Worm (Caenorhabditis elegans) whole organism, young adult: Measurements from ENCODE around the gene noca-1.

ENCODE experiments used
- B0019.2 ChIP-seq: fragments of 200-800 bp; sonication (Bioruptor generic); conservative IDR thresholded peaks from 2 replicates; pipeline ENCODE4 v1.3.6; 2022; ENCODE audit warnings: missing genetic modification reagents, missing genetic modification characterization, missing compliant biosample characterization
- B0261.1 ChIP-seq: sonication (generic microtip); optimal IDR thresholded peaks from 2 replicates; lab custom pipeline; 2016; ENCODE audit warnings: mild to moderate bottlenecking, missing genetic modification characterization, moderate library complexity, missing compliant biosample characterization
- B0336.3 ChIP-seq: fragments of 200-800 bp; sonication (Bioruptor generic); IDR thresholded peaks from 2 replicates; pipeline ENCODE4 v1.3.6; 2022; ENCODE audit warnings: missing genetic modification characterization, missing compliant biosample characterization
- D2030.7 ChIP-seq: fragments of 200-800 bp; sonication (Bioruptor generic); IDR thresholded peaks from 2 replicates; pipeline ENCODE4 v1.3.6; 2022; ENCODE audit warnings: missing genetic modification reagents, missing genetic modification characterization, missing compliant biosample characterization
- F37B4.10 ChIP-seq: fragments of 200-800 bp; sonication (Bioruptor generic); IDR thresholded peaks from 2 replicates; pipeline ENCODE4 v1.3.6; 2022; ENCODE audit warnings: missing genetic modification characterization, missing compliant biosample characterization
- F52B5.7 ChIP-seq: sonication (generic microtip); optimal IDR thresholded peaks from 2 replicates; lab custom pipeline; 2016; ENCODE audit warnings: mild to moderate bottlenecking, missing genetic modification characterization, missing compliant biosample characterization
- Y53F4B.3 ChIP-seq: fragments of 200-800 bp; sonication (Bioruptor generic); IDR thresholded peaks from 2 replicates; pipeline ENCODE4 v1.3.6; 2022; ENCODE audit warnings: missing genetic modification reagents, missing genetic modification characterization, missing compliant biosample characterization
- ama-1 ChIP-seq, 3 experiments: fragments of 150-350 bp in 1 of 3; sonication (generic microtip) in 2 of 3; optimal IDR thresholded peaks; 2 replicates each; lab custom pipeline; 2014 to 2018; ENCODE audit warnings: missing biosample characterization in 2 of 3, missing genetic modification characterization in 2 of 3, missing genetic modification reagents in 2 of 3
- atf-7 ChIP-seq: sonication (generic microtip); optimal IDR thresholded peaks from 2 replicates; lab custom pipeline; 2017; ENCODE audit warnings: mild to moderate bottlenecking, missing genetic modification characterization, missing compliant biosample characterization
- athp-1 ChIP-seq: sonication (generic microtip); optimal IDR thresholded peaks from 2 replicates; lab custom pipeline; 2017; ENCODE audit warnings: mild to moderate bottlenecking, missing genetic modification characterization, missing compliant biosample characterization
- bed-1 ChIP-seq: fragments of 200-800 bp; sonication (Bioruptor generic); IDR thresholded peaks from 2 replicates; pipeline ENCODE4 v1.3.6; 2022; ENCODE audit warnings: missing genetic modification reagents, missing genetic modification characterization, missing compliant biosample characterization
- ceh-100 ChIP-seq: fragments of 200-800 bp; sonication (Bioruptor generic); IDR thresholded peaks from 2 replicates; pipeline ENCODE4 v1.3.6; 2022; ENCODE audit warnings: missing genetic modification reagents, missing genetic modification characterization, missing compliant biosample characterization
- ceh-40 ChIP-seq: fragments of 200-800 bp; sonication (Bioruptor generic); IDR thresholded peaks from 2 replicates; pipeline ENCODE4 v1.3.6; 2022; ENCODE audit warnings: missing genetic modification characterization, missing compliant biosample characterization
- ceh-79 ChIP-seq: sonication (generic microtip); optimal IDR thresholded peaks from 2 replicates; lab custom pipeline; 2017; ENCODE audit warnings: mild to moderate bottlenecking, missing genetic modification characterization, missing compliant biosample characterization
- die-1 ChIP-seq: sonication (generic microtip); optimal IDR thresholded peaks from 2 replicates; lab custom pipeline; 2016; ENCODE audit warnings: missing genotype, mild to moderate bottlenecking, missing genetic modification characterization, missing compliant biosample characterization
- dpff-1 ChIP-seq: sonication (generic microtip); optimal IDR thresholded peaks from 2 replicates; lab custom pipeline; 2017; ENCODE audit warnings: mild to moderate bottlenecking, missing genetic modification characterization, missing compliant biosample characterization
- ekl-4 ChIP-seq: fragments of 200-800 bp; sonication (Bioruptor generic); IDR thresholded peaks from 2 replicates; pipeline ENCODE4 v1.3.6; 2022; ENCODE audit warnings: missing genetic modification reagents, missing genetic modification characterization, missing compliant biosample characterization
- ets-4 ChIP-seq: fragments of 200-800 bp; sonication (Bioruptor generic); optimal IDR thresholded peaks from 2 replicates; lab custom pipeline; 2018; ENCODE audit warnings: mild to moderate bottlenecking, missing genetic modification characterization, missing compliant biosample characterization
- gei-17 ChIP-seq: fragments of 200-800 bp; sonication (Bioruptor generic); optimal IDR thresholded peaks from 2 replicates; lab custom pipeline; 2018; ENCODE audit warnings: mild to moderate bottlenecking, missing genetic modification characterization, missing compliant biosample characterization
- hlh-26 ChIP-seq: fragments of 200-800 bp; sonication (Bioruptor generic); conservative IDR thresholded peaks from 2 replicates; pipeline ENCODE4 v1.3.6; 2022; ENCODE audit warnings: missing genetic modification reagents, missing genetic modification characterization, missing compliant biosample characterization
- hmg-20 ChIP-seq: fragments of 200-800 bp; sonication (Bioruptor generic); IDR thresholded peaks from 2 replicates; pipeline ENCODE4 v1.3.6; 2022; ENCODE audit warnings: missing genetic modification reagents, missing genetic modification characterization, missing compliant biosample characterization
- lin-26 ChIP-seq: fragments of 200-800 bp; sonication (Bioruptor generic); IDR thresholded peaks from 2 replicates; pipeline ENCODE4 v1.3.6; 2022; ENCODE audit warnings: missing genetic modification reagents, missing genetic modification characterization, missing compliant biosample characterization
- lin-35 ChIP-seq, 3 experiments: fragments of 150-350 bp in 2 of 3; sonication (generic microtip) in 1 of 3; optimal IDR thresholded peaks; 2 replicates each; lab custom pipeline; 2014 to 2018; ENCODE audit warnings: missing biosample characterization in 3 of 3, missing genetic modification characterization in 3 of 3, missing genetic modification reagents in 3 of 3
- lir-1 ChIP-seq: fragments of 200-800 bp; sonication (Bioruptor generic); conservative IDR thresholded peaks from 2 replicates; pipeline ENCODE4 v1.3.6; 2022; ENCODE audit warnings: missing genetic modification reagents, missing genetic modification characterization, missing compliant biosample characterization
- madf-3 ChIP-seq: fragments of 200-800 bp; sonication (Bioruptor generic); IDR thresholded peaks from 2 replicates; pipeline ENCODE4 v1.3.6; 2022; ENCODE audit warnings: missing genetic modification reagents, missing genetic modification characterization, missing compliant biosample characterization
- madf-8 ChIP-seq: fragments of 200-800 bp; sonication (Bioruptor generic); conservative IDR thresholded peaks from 2 replicates; pipeline ENCODE4 v1.3.6; 2022; ENCODE audit warnings: missing genetic modification reagents, missing genetic modification characterization, missing compliant biosample characterization
- mcd-1 ChIP-seq: fragments of 200-800 bp; sonication (Bioruptor generic); IDR thresholded peaks from 2 replicates; pipeline ENCODE4 v1.3.6; 2022; ENCODE audit warnings: missing genetic modification reagents, missing genetic modification characterization, missing compliant biosample characterization
- mel-28 ChIP-seq: sonication (generic microtip); optimal IDR thresholded peaks from 2 replicates; lab custom pipeline; 2016; ENCODE audit warnings: borderline replicate concordance, mild to moderate bottlenecking, missing genetic modification characterization, missing compliant biosample characterization
- nhr-179 ChIP-seq: sonication (generic microtip); optimal IDR thresholded peaks from 2 replicates; lab custom pipeline; 2016; ENCODE audit warnings: mild to moderate bottlenecking, missing genetic modification characterization, missing compliant biosample characterization
- nhr-90 ChIP-seq: sonication (generic microtip); optimal IDR thresholded peaks from 2 replicates; lab custom pipeline; 2016; ENCODE audit warnings: missing genotype, mild to moderate bottlenecking, missing genetic modification characterization, missing compliant biosample characterization
- pbrm-1 ChIP-seq: fragments of 200-800 bp; sonication (Bioruptor generic); IDR thresholded peaks from 2 replicates; pipeline ENCODE4 v1.3.6; 2022; ENCODE audit warnings: missing genetic modification reagents, missing genetic modification characterization, missing compliant biosample characterization
- rpc-1 ChIP-seq, 2 experiments: fragments of 150-350 bp in 1 of 2; sonication (generic microtip) in 1 of 2; optimal IDR thresholded peaks; 2 replicates each; lab custom pipeline; 2014 to 2018; ENCODE audit warnings: missing biosample characterization in 1 of 2, missing genetic modification characterization in 1 of 2, missing genetic modification reagents in 1 of 2, missing genotype in 1 of 2
- snpc-1.1 ChIP-seq: sonication (generic microtip); optimal IDR thresholded peaks from 2 replicates; lab custom pipeline; 2017; ENCODE audit warnings: missing genetic modification characterization, mild to moderate bottlenecking, missing compliant biosample characterization, antibody characterized with exemption, moderate library complexity, missing genotype, missing genetic modification reagents; ENCODE audit not compliant: insufficient read depth
- snpc-1.3 ChIP-seq: sonication (generic microtip); optimal IDR thresholded peaks from 2 replicates; lab custom pipeline; 2017; ENCODE audit warnings: missing genetic modification characterization, mild to moderate bottlenecking, missing compliant biosample characterization, antibody characterized with exemption, moderate library complexity, missing genotype, missing genetic modification reagents; ENCODE audit not compliant: insufficient read depth
- snpc-4 ChIP-seq, 5 experiments: fragments of 150-350 bp in 1 of 5; sonication (generic microtip) in 4 of 5; optimal IDR thresholded peaks; 2 replicates each; lab custom pipeline; 2014 to 2018; ENCODE audit warnings: missing genetic modification characterization in 5 of 5, missing biosample characterization in 3 of 5, antibody characterized with exemption in 2 of 5, mild to moderate bottlenecking in 2 of 5, missing compliant biosample characterization in 2 of 5, missing genotype in 2 of 5, moderate library complexity in 2 of 5, missing genetic modification reagents in 1 of 5
- tbx-9 ChIP-seq: sonication (generic microtip); optimal IDR thresholded peaks from 2 replicates; lab custom pipeline; 2016; ENCODE audit warnings: borderline replicate concordance, missing genetic modification characterization, inconsistent platforms, missing compliant biosample characterization
- xnd-1 ChIP-seq: sonication (generic microtip); optimal IDR thresholded peaks from 2 replicates; lab custom pipeline; 2016; ENCODE audit warnings: missing genotype, missing genetic modification reagents, missing genetic modification characterization, missing compliant biosample characterization

The noca-1 gene

ce11 chrV:13176117-13176753, 23.5 kb downstream of the noca-1 start, which contains the start of gene him-17 (continued):
- TF ChIP-seq athp-1 (tag; lab: Kevin White, UChicago) (no peak), ceh-100 (GFP tag; lab: Robert Waterston, UW) (peak; percentile 41; the same call in 1 of the 2 replicates), Y53F4B.3 (no peak), lir-1 (GFP tag; lab: Robert Waterston, UW) (no peak), pbrm-1 (GFP tag; lab: Robert Waterston, UW) (no peak), hmg-20 (GFP tag; lab: Robert Waterston, UW) (no peak), madf-3 (GFP tag; lab: Robert Waterston, UW) (peak; percentile 33; the same call in 1 of the 2 replicates), lin-35 (GFP tag; optimal IDR thresholded peaks at IDR 0.05; lab: Kevin White, UChicago) (peak in 1 of 3 experiments; percentile 17), tbx-9 (no peak), gei-17 (GFP tag; lab: Kevin White, UChicago) (no peak), B0261.1 (tag; lab: Kevin White, UChicago) (no peak), lin-26 (GFP tag; lab: Robert Waterston, UW) (no peak), madf-8 (GFP tag; lab: Robert Waterston, UW) (no peak), nhr-90 (no peak), B0336.3 (GFP tag; lab: Robert Waterston, UW) (peak; percentile 54; the same call in 1 of the 2 replicates), F52B5.7 (tag; lab: Kevin White, UChicago) (no peak), bed-1 (GFP tag; lab: Robert Waterston, UW) (no peak), nhr-179 (tag; lab: Kevin White, UChicago) (no peak), D2030.7 (GFP tag; lab: Robert Waterston, UW) (no peak), mel-28 (tag; lab: Kevin White, UChicago) (no peak), ekl-4 (GFP tag; lab: Robert Waterston, UW) (no peak), snpc-4 (GFP tag; optimal IDR thresholded peaks at IDR 0.05; lab: Kevin White, UChicago) (no peak), snpc-4 (tag; optimal IDR thresholded peaks at IDR 0.05; lab: Kevin White, UChicago) (peak in 2 of 4 experiments; percentile 2 to 22), rpc-1 (optimal IDR thresholded peaks at IDR 0.05; lab: Kevin White, UChicago) (peak; percentile 38), rpc-1 (tag; optimal IDR thresholded peaks at IDR 0.05; lab: Kevin White, UChicago) (no peak), ets-4 (GFP tag; lab: Kevin White, UChicago) (no peak), atf-7 (tag; lab: Kevin White, UChicago) (no peak), B0019.2 (no peak), snpc-1.3 (tag; lab: Kevin White, UChicago) (peak; percentile 10), ceh-79 (tag; lab: Kevin White, UChicago) (no peak), ama-1 (optimal IDR thresholded peaks at IDR 0.05; lab: Kevin White, UChicago) (no peak), ama-1 (GFP tag; optimal IDR thresholded peaks at IDR 0.05; lab: Kevin White, UChicago) (peak in 1 of 2 experiments; percentile 20), die-1 (tag; lab: Kevin White, UChicago) (no peak), dpff-1 (tag; lab: Kevin White, UChicago) (no peak), xnd-1 (tag; lab: Kevin White, UChicago) (no peak), snpc-1.1 (tag; lab: Kevin White, UChicago) (no peak), F37B4.10 (GFP tag; lab: Robert Waterston, UW) (no peak), hlh-26 (GFP tag; lab: Robert Waterston, UW) (no peak), ceh-40 (GFP tag; lab: Robert Waterston, UW) (no peak), mcd-1 (peak; percentile 44)
